Fruit fly (Drosophila melanogaster) whole organism, embryonic: ENCODE results near the gene Pat1.

Experiments used
- CG12769 ChIP-seq: fragments of 200-800 bp; sonication (Bioruptor generic); optimal IDR thresholded peaks from 2 replicates; lab custom pipeline; 2019; ENCODE audit warnings: missing biosample characterization, mild to moderate bottlenecking, missing genetic modification characterization, moderate library complexity
- CG14050 ChIP-seq: fragments of 200-800 bp; sonication (Bioruptor generic); IDR thresholded peaks from 3 replicates; pipeline ENCODE4 v1.3.6; 2022; ENCODE audit warnings: missing biosample characterization, missing genetic modification characterization
- CG15696 ChIP-seq: fragments of 200-800 bp; sonication (Bioruptor generic); optimal IDR thresholded peaks from 2 replicates; lab custom pipeline; 2019; ENCODE audit warnings: missing biosample characterization, mild to moderate bottlenecking, missing genetic modification characterization, moderate library complexity
- CG17328 ChIP-seq: fragments of 200-800 bp; sonication (Bioruptor generic); IDR thresholded peaks from 2 replicates; pipeline ENCODE4 v1.3.6; 2022; ENCODE audit warnings: missing biosample characterization, missing genetic modification characterization
- CG17359 ChIP-seq: fragments of 200-800 bp; sonication (Bioruptor generic); optimal IDR thresholded peaks from 3 replicates; lab custom pipeline; 2018; ENCODE audit warnings: missing biosample characterization, mild to moderate bottlenecking, missing genetic modification characterization, moderate library complexity
- CG17912 ChIP-seq: fragments of 200-800 bp; sonication (Bioruptor generic); optimal IDR thresholded peaks from 2 replicates; lab custom pipeline; 2018; ENCODE audit warnings: missing biosample characterization, mild to moderate bottlenecking, missing genetic modification characterization
- CG18262 ChIP-seq: fragments of 200-800 bp; optimal IDR thresholded peaks from 3 replicates; lab custom pipeline; 2019; ENCODE audit warnings: missing biosample characterization, mild to moderate bottlenecking, missing genetic modification characterization, moderate library complexity
- CG2120 ChIP-seq: fragments of 200-800 bp; sonication (Bioruptor generic); optimal IDR thresholded peaks from 3 replicates; lab custom pipeline; 2016; ENCODE audit warnings: missing biosample characterization, missing genetic modification characterization
- CG2678 ChIP-seq: fragments of 200-800 bp; sonication (Bioruptor generic); optimal IDR thresholded peaks from 3 replicates; lab custom pipeline; 2019; ENCODE audit warnings: missing biosample characterization, mild to moderate bottlenecking, missing genetic modification characterization, moderate library complexity
- CG31365 ChIP-seq: fragments of 200-800 bp; sonication (Bioruptor generic); optimal IDR thresholded peaks from 2 replicates; lab custom pipeline; 2018; ENCODE audit warnings: missing biosample characterization, mild to moderate bottlenecking, missing genetic modification characterization
- CG3281 ChIP-seq: fragments of 200-800 bp; sonication (Bioruptor generic); optimal IDR thresholded peaks from 3 replicates; lab custom pipeline; 2017; ENCODE audit warnings: missing biosample characterization, mild to moderate bottlenecking, missing genetic modification characterization
- CG33557 ChIP-seq: fragments of 200-800 bp; sonication (Bioruptor generic); optimal IDR thresholded peaks from 2 replicates; lab custom pipeline; 2019; ENCODE audit warnings: missing biosample characterization, mild to moderate bottlenecking, missing genetic modification characterization, moderate library complexity
- CG4424 ChIP-seq: fragments of 200-800 bp; sonication (Bioruptor generic); optimal IDR thresholded peaks from 3 replicates; lab custom pipeline; 2016; ENCODE audit warnings: missing biosample characterization, missing genetic modification characterization
- CG5180 ChIP-seq: fragments of 200-800 bp; sonication (Bioruptor generic); optimal IDR thresholded peaks from 3 replicates; lab custom pipeline; 2017; ENCODE audit warnings: missing biosample characterization, missing genetic modification characterization, mild to moderate bottlenecking, moderate library complexity, missing genetic modification reagents
- CG7271 ChIP-seq: fragments of 200-800 bp; sonication (Bioruptor generic); optimal IDR thresholded peaks from 2 replicates; lab custom pipeline; 2018; ENCODE audit warnings: missing biosample characterization, mild to moderate bottlenecking, missing genetic modification characterization, moderate library complexity
- CG8290 ChIP-seq, 3 experiments: fragments of 200-800 bp; sonication (Bioruptor generic); optimal IDR thresholded peaks; 2 replicates each; lab custom pipeline; 2016 to 2019; ENCODE audit warnings: missing biosample characterization in 3 of 3, missing genetic modification characterization in 3 of 3, mild to moderate bottlenecking in 2 of 3, moderate library complexity in 1 of 3
- Dll ChIP-seq: fragments of 200-800 bp; sonication (Bioruptor generic); IDR thresholded peaks from 4 replicates; pipeline ENCODE4 v1.3.6; 2022; ENCODE audit warnings: missing biosample characterization, missing genetic modification characterization; ENCODE audit not compliant: partially characterized antibody
- Hr3 ChIP-seq: fragments of 200-800 bp; sonication (Bioruptor generic); optimal IDR thresholded peaks from 3 replicates; lab custom pipeline; 2016; ENCODE audit warnings: missing biosample characterization, missing genetic modification characterization
- Jarid2 ChIP-seq: fragments of 200-800 bp; sonication (Bioruptor generic); optimal IDR thresholded peaks from 3 replicates; lab custom pipeline; 2017; ENCODE audit warnings: mild to moderate bottlenecking, missing biosample characterization, missing genetic modification reagents, missing genetic modification characterization
- MTF-1 ChIP-seq: fragments of 200-800 bp; sonication (Bioruptor generic); optimal IDR thresholded peaks from 2 replicates; lab custom pipeline; 2018; ENCODE audit warnings: missing biosample characterization, mild to moderate bottlenecking, missing genetic modification characterization, borderline replicate concordance
- Med ChIP-seq: fragments of 200-800 bp; sonication (Bioruptor generic); peaks from one replicate; lab custom pipeline; 2016; ENCODE audit warnings: missing biosample characterization, missing genetic modification characterization, mild to moderate bottlenecking, inconsistent platforms, moderate library complexity
- NC2α ChIP-seq: fragments of 200-800 bp; sonication (Bioruptor generic); optimal IDR thresholded peaks from 2 replicates; lab custom pipeline; 2016; ENCODE audit warnings: missing biosample characterization, missing genetic modification characterization
- NFAT ChIP-seq: fragments of 200-800 bp; sonication (Bioruptor generic); IDR thresholded peaks from 2 replicates; pipeline ENCODE4 v1.3.6; 2022; ENCODE audit warnings: missing biosample characterization, missing genetic modification characterization
- PHDP ChIP-seq: fragments of 200-800 bp; sonication (Bioruptor generic); optimal IDR thresholded peaks from 3 replicates; lab custom pipeline; 2018; ENCODE audit warnings: missing biosample characterization, mild to moderate bottlenecking, missing genetic modification characterization, moderate library complexity
- Side ChIP-seq: fragments of 200-800 bp; sonication (Bioruptor generic); optimal IDR thresholded peaks from 2 replicates; lab custom pipeline; 2016; ENCODE audit warnings: missing biosample characterization, missing genetic modification characterization
- Vsx1 ChIP-seq: fragments of 200-800 bp; sonication (Bioruptor generic); optimal IDR thresholded peaks from 2 replicates; lab custom pipeline; 2017; ENCODE audit warnings: missing biosample characterization, mild to moderate bottlenecking, missing genetic modification characterization, missing genetic modification reagents
- Xrp1 ChIP-seq: fragments of 200-800 bp; sonication (Bioruptor generic); IDR thresholded peaks from 2 replicates; pipeline ENCODE4 v1.3.6; 2022; ENCODE audit warnings: missing biosample characterization, missing genetic modification characterization
- al ChIP-seq: fragments of 200-800 bp; sonication (Bioruptor generic); IDR thresholded peaks from 2 replicates; pipeline ENCODE4 v1.3.6; 2022; ENCODE audit warnings: missing biosample characterization, missing genetic modification characterization
- bab2 ChIP-seq: fragments of 200-800 bp; sonication (Bioruptor generic); optimal IDR thresholded peaks from 2 replicates; lab custom pipeline; 2016; ENCODE audit warnings: missing biosample characterization, missing genetic modification characterization
- br ChIP-seq: fragments of >200 bp; optimal IDR thresholded peaks from 2 replicates; lab custom pipeline; 2017
- chinmo ChIP-seq: fragments of 200-800 bp; sonication (Bioruptor generic); IDR thresholded peaks from 4 replicates; pipeline ENCODE4 v1.3.6; 2022; ENCODE audit warnings: missing biosample characterization, missing genetic modification characterization; ENCODE audit not compliant: partially characterized antibody
- ci ChIP-seq: fragments of 200-800 bp; sonication (Bioruptor generic); IDR thresholded peaks from 3 replicates; pipeline ENCODE4 v1.3.6; 2022; ENCODE audit warnings: missing biosample characterization, missing genetic modification characterization
- eve ChIP-seq, 2 experiments: fragments of >200 bp; optimal IDR thresholded peaks; 2 replicates each; lab custom pipeline; 2017; ENCODE audit warnings: missing biosample characterization in 2 of 2, missing genetic modification characterization in 2 of 2
- fd3F ChIP-seq: fragments of 200-800 bp; sonication (Bioruptor generic); optimal IDR thresholded peaks from 2 replicates; lab custom pipeline; 2018; ENCODE audit warnings: missing biosample characterization, mild to moderate bottlenecking, missing genetic modification characterization, moderate library complexity
- fd64A ChIP-seq: fragments of 200-800 bp; sonication (Bioruptor generic); optimal IDR thresholded peaks from 3 replicates; lab custom pipeline; 2018; ENCODE audit warnings: missing biosample characterization, mild to moderate bottlenecking, missing genetic modification characterization
- fru ChIP-seq: fragments of >200 bp; optimal IDR thresholded peaks from 2 replicates; lab custom pipeline; 2017
- grau ChIP-seq: fragments of 200-800 bp; optimal IDR thresholded peaks from 3 replicates; lab custom pipeline; 2019; ENCODE audit warnings: missing biosample characterization, mild to moderate bottlenecking, missing genetic modification characterization, moderate library complexity
- grn ChIP-seq: fragments of 200-800 bp; sonication (Bioruptor generic); optimal IDR thresholded peaks from 3 replicates; lab custom pipeline; 2017; ENCODE audit warnings: missing biosample characterization, missing genetic modification characterization
- gsb-n ChIP-seq: fragments of 200-800 bp; sonication (Bioruptor generic); optimal IDR thresholded peaks from 3 replicates; lab custom pipeline; 2018; ENCODE audit warnings: missing biosample characterization, mild to moderate bottlenecking, missing genetic modification characterization
- jigr1 ChIP-seq: fragments of 200-800 bp; sonication (Bioruptor generic); IDR thresholded peaks from 3 replicates; pipeline ENCODE4 v1.3.6; 2022; ENCODE audit warnings: missing biosample characterization, missing genetic modification characterization
- lbe ChIP-seq: fragments of 200-800 bp; sonication (Bioruptor generic); optimal IDR thresholded peaks from 2 replicates; lab custom pipeline; 2016; ENCODE audit warnings: missing biosample characterization, mild to moderate bottlenecking, missing genetic modification characterization
- mirr ChIP-seq: fragments of 200-800 bp; sonication (Bioruptor generic); optimal IDR thresholded peaks from 3 replicates; lab custom pipeline; 2018; ENCODE audit warnings: missing biosample characterization, mild to moderate bottlenecking, missing genetic modification characterization
- nmo ChIP-seq: fragments of 200-800 bp; sonication (Bioruptor generic); optimal IDR thresholded peaks from 2 replicates; lab custom pipeline; 2018; ENCODE audit warnings: missing biosample characterization, mild to moderate bottlenecking, missing genetic modification characterization, moderate library complexity
- pum ChIP-seq: fragments of 200-800 bp; sonication (Bioruptor generic); optimal IDR thresholded peaks from 2 replicates; lab custom pipeline; 2016; ENCODE audit warnings: missing biosample characterization, missing genetic modification characterization
- row ChIP-seq: fragments of 200-800 bp; sonication (Bioruptor generic); IDR thresholded peaks from 3 replicates; pipeline ENCODE4 v1.3.6; 2022; ENCODE audit warnings: missing biosample characterization, missing genetic modification characterization
- trem ChIP-seq: fragments of 200-800 bp; optimal IDR thresholded peaks from 3 replicates; lab custom pipeline; 2019; ENCODE audit warnings: missing biosample characterization, mild to moderate bottlenecking, missing genetic modification characterization, moderate library complexity
- tup ChIP-seq: fragments of 200-800 bp; sonication (Bioruptor generic); optimal IDR thresholded peaks from 2 replicates; lab custom pipeline; 2016; ENCODE audit warnings: missing biosample characterization, mild to moderate bottlenecking, missing genetic modification characterization, moderate library complexity
- twi ChIP-seq: fragments of 200-800 bp; optimal IDR thresholded peaks from 2 replicates; lab custom pipeline; 2019; ENCODE audit warnings: missing biosample characterization, mild to moderate bottlenecking, missing genetic modification characterization, moderate library complexity
- usp ChIP-seq: fragments of >200 bp; optimal IDR thresholded peaks from 2 replicates; lab custom pipeline; 2017; ENCODE audit warnings: missing biosample characterization, missing genetic modification characterization
- vvl ChIP-seq: fragments of 200-800 bp; sonication (Bioruptor generic); IDR thresholded peaks from 2 replicates; pipeline ENCODE4 v1.3.6; 2022; ENCODE audit warnings: missing biosample characterization, missing genetic modification characterization
- zen ChIP-seq: fragments of 200-800 bp; sonication (Bioruptor generic); optimal IDR thresholded peaks from 3 replicates; lab custom pipeline; 2018; ENCODE audit warnings: missing biosample characterization, mild to moderate bottlenecking, missing genetic modification characterization, moderate library complexity

Pat1 gene

dm6 chrX:6546970-6547369 is 43.6 kb upstream of the Pat1 start:
- TF ChIP-seq CG3281 (peak; percentile 37), CG18262 (no peak), lbe (GFP tag; lab: Kevin White, UChicago) (no peak), NFAT (GFP tag; lab: Robert Waterston, UW) (no peak), CG31365 (tag; lab: Kevin White, UChicago) (no peak), fru (lab: Kevin White, UChicago) (no peak), bab2 (GFP tag; lab: Kevin White, UChicago) (no peak), row (GFP tag; lab: Robert Waterston, UW) (peak; percentile 24; the same call in 1 of the 3 replicates), CG14050 (GFP tag; lab: Robert Waterston, UW) (no peak), Jarid2 (no peak), grau (tag; lab: Kevin White, UChicago) (peak; percentile 64), nmo (GFP tag; lab: Kevin White, UChicago) (no peak), CG2678 (tag; lab: Kevin White, UChicago) (peak; percentile 30), CG2120 (peak; percentile 12), vvl (no peak), Med (GFP tag; lab: Kevin White, UChicago) (peak; percentile 77), CG5180 (GFP tag; lab: Kevin White, UChicago) (no peak), gsb-n (tag; lab: Kevin White, UChicago) (no peak), CG4424 (GFP tag; lab: Kevin White, UChicago) (no peak), Dll (GFP tag; lab: Robert Waterston, UW) (no peak), NC2α (GFP tag; lab: Kevin White, UChicago) (no peak), al (no peak), tup (GFP tag; lab: Kevin White, UChicago) (no peak), CG12769 (tag; lab: Kevin White, UChicago) (peak; percentile 28), chinmo (GFP tag; lab: Robert Waterston, UW) (0 out of 4 replicates have a peak, but pooled peaks have one; percentile 27), CG8290 (GFP tag; optimal IDR thresholded peaks at IDR 0.05; lab: Kevin White, UChicago) (no peak), CG8290 (tag; optimal IDR thresholded peaks at IDR 0.05; lab: Kevin White, UChicago) (peak in 1 of 2 experiments; percentile 12), CG17328 (GFP tag; lab: Robert Waterston, UW) (no peak), grn (GFP tag; lab: Kevin White, UChicago) (peak; percentile 49), CG17359 (tag; lab: Kevin White, UChicago) (no peak), jigr1 (GFP tag; lab: Robert Waterston, UW) (no peak), CG15696 (tag; lab: Kevin White, UChicago) (no peak), CG33557 (no peak), ci (GFP tag; lab: Robert Waterston, UW) (no peak), CG17912 (GFP tag; lab: Kevin White, UChicago) (no peak), pum (GFP tag; lab: Kevin White, UChicago) (no peak), PHDP (tag; lab: Kevin White, UChicago) (peak; percentile 24), usp (no peak), Xrp1 (GFP tag; lab: Robert Waterston, UW) (no peak), MTF-1 (GFP tag; lab: Kevin White, UChicago) (no peak), Vsx1 (GFP tag; lab: Kevin White, UChicago) (peak; percentile 2), fd64A (GFP tag; lab: Kevin White, UChicago) (no peak), br (no peak), zen (tag; lab: Kevin White, UChicago) (no peak), trem (tag; lab: Kevin White, UChicago) (no peak), twi (tag; lab: Kevin White, UChicago) (no peak), Side (GFP tag; lab: Kevin White, UChicago) (no peak), mirr (peak; percentile 9), fd3F (GFP tag; lab: Kevin White, UChicago) (no peak), CG7271 (tag; lab: Kevin White, UChicago) (no peak), Hr3 (no peak), eve (GFP tag; optimal IDR thresholded peaks at IDR 0.05; lab: Kevin White, UChicago) (no peak)
